Worm (Caenorhabditis elegans): ENCODE data around the gene srx-125.

The srx-125 gene

ce11 chrV:13391378-13392258 lies 24.5 kb downstream of the srx-125 start, which contains the start of gene somi-1:
somi-1 (minus strand) TSS chrV:13391395.
- TF ChIP-seq flt-1 (GFP tag; IDR thresholded peaks at IDR 0.05) (no peak), ztf-23 (GFP tag; IDR thresholded peaks at IDR 0.05) (peak; percentile 15; the same call in 1 of the 2 replicates)

- TF ChIP-seq ztf-29 (GFP tag; IDR thresholded peaks at IDR 0.05) (no peak), T22C8.4 (GFP tag; IDR thresholded peaks at IDR 0.05) (no peak), flt-1 (GFP tag; IDR thresholded peaks at IDR 0.05) (peak; percentile 34; the same call in 1 of the 2 replicates)
These were observed 26.2 kb downstream of the srx-125 start for ce11 chrV:13393333-13393803.

- TF ChIP-seq med-1 (GFP tag; optimal IDR thresholded peaks at IDR 0.05; ENCODE audit: insufficient read depth), result no peak
- 0 out of 2 replicates have a peak, but pooled peaks have one; percentile 12 for TF ChIP-seq ztf-23 (GFP tag; IDR thresholded peaks at IDR 0.05)
- TF ChIP-seq tab-1 (GFP tag; IDR thresholded peaks at IDR 0.05), result no peak
- no peak for TF ChIP-seq T22C8.4 (GFP tag; IDR thresholded peaks at IDR 0.05)
- TF ChIP-seq klf-2 (GFP tag; conservative IDR thresholded peaks at IDR 0.05), result no peak
- TF ChIP-seq cog-1 (tag; optimal IDR thresholded peaks at IDR 0.05), result no peak
These were observed 27.8 kb downstream of the srx-125 start for ce11 chrV:13394968-13395367.

ce11 chrV:13396426-13396825 lies 29.3 kb downstream of the srx-125 start:
- TF ChIP-seq tab-1 (GFP tag; IDR thresholded peaks at IDR 0.05) (no peak), flt-1 (GFP tag; IDR thresholded peaks at IDR 0.05) (peak; percentile 71), ztf-23 (GFP tag; IDR thresholded peaks at IDR 0.05) (0 out of 2 replicates have a peak, but pooled peaks have one; percentile 39), klf-2 (GFP tag; conservative IDR thresholded peaks at IDR 0.05) (0 out of 2 replicates have a peak, but pooled peaks have one; percentile 43), T22C8.4 (GFP tag; IDR thresholded peaks at IDR 0.05) (no peak), med-1 (GFP tag; optimal IDR thresholded peaks at IDR 0.05; ENCODE audit: insufficient read depth) (no peak), ref-1 (GFP tag; conservative IDR thresholded peaks at IDR 0.05) (no peak), ztf-29 (GFP tag; IDR thresholded peaks at IDR 0.05) (0 out of 2 replicates have a peak, but pooled peaks have one; percentile 27), cog-1 (tag; optimal IDR thresholded peaks at IDR 0.05) (peak; percentile 65)

ce11 chrV:13401669-13402068 lies 34.5 kb downstream of the srx-125 start:
- no peak for TF ChIP-seq ztf-23 (GFP tag; IDR thresholded peaks at IDR 0.05)
- TF ChIP-seq cog-1 (tag; optimal IDR thresholded peaks at IDR 0.05), result no peak
- no peak for TF ChIP-seq tab-1 (GFP tag; IDR thresholded peaks at IDR 0.05)

DNA sequence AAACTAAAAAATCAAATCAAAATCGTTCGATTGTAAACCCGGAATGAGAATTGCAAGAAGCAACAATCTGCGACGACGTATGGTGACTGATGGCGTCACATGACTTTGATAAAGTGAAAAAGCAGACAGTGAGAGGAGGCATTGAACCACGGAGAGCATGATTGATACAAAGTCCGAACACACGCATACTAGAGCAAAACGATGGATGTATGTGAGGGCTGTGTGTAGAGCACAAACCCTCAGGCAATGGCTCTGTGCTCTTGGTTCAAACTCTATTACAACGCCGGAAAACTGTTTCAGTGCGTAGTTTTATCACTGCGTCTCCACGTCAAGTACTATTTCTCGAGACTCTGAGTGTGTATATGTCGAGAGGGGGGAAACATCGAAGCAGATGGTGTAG lies 35.4 kb downstream of the srx-125 start:
- TF ChIP-seq ztf-29 (GFP tag; IDR thresholded peaks at IDR 0.05) (no peak), klf-2 (GFP tag; conservative IDR thresholded peaks at IDR 0.05) (no peak), tab-1 (GFP tag; IDR thresholded peaks at IDR 0.05) (no peak), ztf-23 (GFP tag; IDR thresholded peaks at IDR 0.05) (no peak), T22C8.4 (GFP tag; IDR thresholded peaks at IDR 0.05) (no peak), ref-1 (GFP tag; conservative IDR thresholded peaks at IDR 0.05) (no peak), med-1 (GFP tag; optimal IDR thresholded peaks at IDR 0.05; ENCODE audit: insufficient read depth) (no peak), flt-1 (GFP tag; IDR thresholded peaks at IDR 0.05) (no peak), cog-1 (tag; optimal IDR thresholded peaks at IDR 0.05) (no peak)

- no peak for TF ChIP-seq klf-2 (GFP tag; conservative IDR thresholded peaks at IDR 0.05)
- no peak for TF ChIP-seq med-1 (GFP tag; optimal IDR thresholded peaks at IDR 0.05; ENCODE audit: insufficient read depth)
- no peak for TF ChIP-seq cog-1 (tag; optimal IDR thresholded peaks at IDR 0.05)
- TF ChIP-seq T22C8.4 (GFP tag; IDR thresholded peaks at IDR 0.05), result no peak
- TF ChIP-seq tab-1 (GFP tag; IDR thresholded peaks at IDR 0.05), result no peak
- TF ChIP-seq ztf-23 (GFP tag; IDR thresholded peaks at IDR 0.05), result no peak
- TF ChIP-seq ztf-29 (GFP tag; IDR thresholded peaks at IDR 0.05), result no peak
- TF ChIP-seq flt-1 (GFP tag; IDR thresholded peaks at IDR 0.05), result no peak
These were observed 38.9 kb downstream of the srx-125 start, which contains the start of gene cutl-1 for ce11 chrV:13406032-13406431. cutl-1 (minus strand) TSS chrV:13406114.

DNA sequence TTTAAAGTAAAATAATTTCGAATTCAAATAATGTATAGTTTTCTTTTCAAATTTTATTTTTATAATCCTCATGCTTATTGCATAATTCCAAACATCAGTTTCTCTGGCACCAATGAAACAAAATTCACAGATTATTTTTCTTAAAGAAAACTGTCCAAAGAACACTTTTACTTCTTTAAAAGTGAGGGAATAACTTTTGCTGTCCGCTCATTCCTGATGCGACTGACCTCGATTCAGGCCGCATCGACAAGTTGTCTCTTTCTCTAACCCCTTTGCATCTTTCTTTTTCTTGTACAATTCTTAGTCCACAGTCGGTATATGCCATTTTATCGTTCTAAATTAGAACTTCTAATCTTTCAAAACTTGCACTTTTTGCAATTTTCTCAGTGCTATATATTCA lies 39.4 kb downstream of the srx-125 start, which contains the start of gene F53F1.2:
Gene F53F1.2, plus strand, starts transcription at position 306 of the 400 bp plus-strand sequence.
- no peak for TF ChIP-seq T22C8.4 (GFP tag; IDR thresholded peaks at IDR 0.05)
- TF ChIP-seq cog-1 (tag; optimal IDR thresholded peaks at IDR 0.05), result no peak
- no peak for TF ChIP-seq ref-1 (GFP tag; conservative IDR thresholded peaks at IDR 0.05)
- TF ChIP-seq ztf-29 (GFP tag; IDR thresholded peaks at IDR 0.05), result no peak
- TF ChIP-seq med-1 (GFP tag; optimal IDR thresholded peaks at IDR 0.05; ENCODE audit: insufficient read depth), result no peak
- TF ChIP-seq klf-2 (GFP tag; conservative IDR thresholded peaks at IDR 0.05), result no peak
- TF ChIP-seq ztf-23 (GFP tag; IDR thresholded peaks at IDR 0.05), result no peak
- no peak for TF ChIP-seq flt-1 (GFP tag; IDR thresholded peaks at IDR 0.05)
- no peak for TF ChIP-seq tab-1 (GFP tag; IDR thresholded peaks at IDR 0.05)

DNA sequence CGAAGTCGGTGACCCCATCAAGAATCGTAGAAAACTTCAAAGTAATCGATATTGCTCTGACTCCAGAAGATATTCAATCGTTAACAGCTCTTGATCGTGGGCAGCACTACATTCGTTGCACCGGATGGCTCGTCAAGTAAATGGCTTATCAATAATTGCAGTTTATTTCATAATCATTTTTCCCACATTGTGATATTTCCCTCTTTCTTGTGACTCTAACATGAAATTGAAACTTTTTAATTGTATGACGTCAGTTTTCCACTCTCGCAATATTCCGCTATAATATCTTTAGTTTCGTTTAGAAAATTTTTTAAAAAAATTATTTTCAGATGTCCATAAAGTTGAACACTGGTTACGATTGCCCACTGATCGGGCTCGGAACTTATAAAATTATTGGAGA lies 40.8 kb downstream of the srx-125 start, which contains the start of gene F53F1.3:
Gene F53F1.3, plus strand, starts transcription at position 330 of the 400 bp plus-strand sequence.
- TF ChIP-seq tab-1 (GFP tag; IDR thresholded peaks at IDR 0.05) (no peak), med-1 (GFP tag; optimal IDR thresholded peaks at IDR 0.05; ENCODE audit: insufficient read depth) (no peak), ref-1 (GFP tag; conservative IDR thresholded peaks at IDR 0.05) (no peak), flt-1 (GFP tag; IDR thresholded peaks at IDR 0.05) (no peak), klf-2 (GFP tag; conservative IDR thresholded peaks at IDR 0.05) (no peak), ztf-29 (GFP tag; IDR thresholded peaks at IDR 0.05) (no peak), ztf-23 (GFP tag; IDR thresholded peaks at IDR 0.05) (no peak), cog-1 (tag; optimal IDR thresholded peaks at IDR 0.05) (no peak)

- no peak for TF ChIP-seq med-1 (GFP tag; optimal IDR thresholded peaks at IDR 0.05; ENCODE audit: insufficient read depth)
- no peak for TF ChIP-seq T22C8.4 (GFP tag; IDR thresholded peaks at IDR 0.05)
- TF ChIP-seq ztf-29 (GFP tag; IDR thresholded peaks at IDR 0.05), result no peak
- TF ChIP-seq ztf-23 (GFP tag; IDR thresholded peaks at IDR 0.05), result no peak
- no peak for TF ChIP-seq ref-1 (GFP tag; conservative IDR thresholded peaks at IDR 0.05)
- TF ChIP-seq tab-1 (GFP tag; IDR thresholded peaks at IDR 0.05), result no peak
- no peak for TF ChIP-seq cog-1 (tag; optimal IDR thresholded peaks at IDR 0.05)
- no peak for TF ChIP-seq klf-2 (GFP tag; conservative IDR thresholded peaks at IDR 0.05)
- TF ChIP-seq flt-1 (GFP tag; IDR thresholded peaks at IDR 0.05), result no peak
These were observed 41.3 kb downstream of the srx-125 start for ce11 chrV:13408440-13408839.

Data from whole organism, midembryonic.